Worm (Caenorhabditis elegans) whole organism, L4 larva: ENCODE measurements around the gene ccd-5.
A peak's percentile ranks its signal among the peaks of the same experiment; 100 is the strongest.

Experiments used
- F26F4.8 ChIP-seq: fragments of 200-800 bp; sonication (Bioruptor generic); conservative IDR thresholded peaks from 2 replicates; pipeline ENCODE4 v1.3.6; 2022; ENCODE audit warnings: missing genetic modification characterization, missing compliant biosample characterization
- ceh-20 ChIP-seq: fragments of 200-800 bp; sonication (Bioruptor generic); IDR thresholded peaks from 2 replicates; pipeline ENCODE4 v1.3.6; 2022; ENCODE audit warnings: missing genetic modification reagents, missing genetic modification characterization, missing compliant biosample characterization
- ceh-62 ChIP-seq: sonication (generic microtip); optimal IDR thresholded peaks from 2 replicates; lab custom pipeline; 2017; ENCODE audit warnings: missing biosample characterization, missing genetic modification characterization
- ceh-82 ChIP-seq: sonication (generic microtip); optimal IDR thresholded peaks from 2 replicates; lab custom pipeline; 2017; ENCODE audit warnings: missing biosample characterization, missing genetic modification characterization
- ctbp-1 ChIP-seq: fragments of 200-800 bp; sonication (Bioruptor generic); IDR thresholded peaks from 2 replicates; pipeline ENCODE4 v1.3.6; 2022; ENCODE audit warnings: missing genetic modification reagents, missing genetic modification characterization, missing compliant biosample characterization
- daf-12 ChIP-seq: fragments of 150-350 bp; optimal IDR thresholded peaks from 2 replicates; lab custom pipeline; 2014; ENCODE audit warnings: missing biosample characterization, missing genetic modification reagents, missing genetic modification characterization
- daf-16 ChIP-seq, 3 experiments: sonication (generic microtip); optimal IDR thresholded peaks; 2 replicates each; lab custom pipeline; 2016 to 2017; ENCODE audit warnings: missing genetic modification characterization in 3 of 3, missing genetic modification reagents in 3 of 3, mild to moderate bottlenecking in 2 of 3, missing compliant biosample characterization in 2 of 3, missing biosample characterization in 1 of 3, moderate library complexity in 1 of 3
- dmd-6 ChIP-seq: fragments of 200-800 bp; sonication (Bioruptor generic); IDR thresholded peaks from 2 replicates; pipeline ENCODE4 v1.3.6; 2022; ENCODE audit warnings: missing genetic modification reagents, missing genetic modification characterization, missing compliant biosample characterization
- dpl-1 ChIP-seq: fragments of 150-350 bp; optimal IDR thresholded peaks from 2 replicates; lab custom pipeline; 2014; ENCODE audit warnings: missing biosample characterization, missing genetic modification reagents, missing genetic modification characterization
- egl-43 ChIP-seq: fragments of 200-800 bp; sonication (Bioruptor generic); IDR thresholded peaks from 2 replicates; pipeline ENCODE4 v1.3.6; 2022; ENCODE audit warnings: missing genetic modification reagents, missing genetic modification characterization, missing compliant biosample characterization
- hif-1 ChIP-seq, 2 experiments: sonication (generic microtip); optimal IDR thresholded peaks; 2 replicates each; lab custom pipeline; 2016 to 2017; ENCODE audit warnings: missing compliant biosample characterization in 2 of 2, missing genetic modification characterization in 2 of 2, missing genetic modification reagents in 2 of 2, missing genotype in 2 of 2, mild to moderate bottlenecking in 1 of 2
- hlh-11 ChIP-seq: fragments of 200-800 bp; sonication (Bioruptor generic); optimal IDR thresholded peaks from 2 replicates; lab custom pipeline; 2018; ENCODE audit warnings: mild to moderate bottlenecking, missing genetic modification characterization, missing compliant biosample characterization
- hmg-1.1 ChIP-seq: fragments of 200-800 bp; sonication (Bioruptor generic); IDR thresholded peaks from 2 replicates; pipeline ENCODE4 v1.3.6; 2022; ENCODE audit warnings: missing genetic modification reagents, missing genetic modification characterization, missing compliant biosample characterization
- jun-1 ChIP-seq: fragments of 150-350 bp; optimal IDR thresholded peaks from 2 replicates; lab custom pipeline; 2014; ENCODE audit warnings: missing biosample characterization, missing genetic modification reagents, missing genetic modification characterization
- lin-1 ChIP-seq: fragments of 200-800 bp; sonication (Bioruptor generic); IDR thresholded peaks from 2 replicates; pipeline ENCODE4 v1.3.6; 2022; ENCODE audit warnings: missing genetic modification reagents, missing genetic modification characterization, missing compliant biosample characterization
- lin-15B ChIP-seq: fragments of 150-350 bp; sonication (generic microtip); optimal IDR thresholded peaks from 3 replicates; lab custom pipeline; 2014; ENCODE audit warnings: missing biosample characterization, missing genetic modification characterization
- lin-29 ChIP-seq: fragments of 200-800 bp; sonication (Bioruptor generic); IDR thresholded peaks from 2 replicates; pipeline ENCODE4 v1.3.6; 2022; ENCODE audit warnings: missing genetic modification reagents, missing genetic modification characterization, missing compliant biosample characterization
- lir-3 ChIP-seq: sonication (generic microtip); optimal IDR thresholded peaks from 2 replicates; lab custom pipeline; 2016; ENCODE audit warnings: mild to moderate bottlenecking, missing genetic modification characterization, missing compliant biosample characterization
- madf-9 ChIP-seq: fragments of 200-800 bp; sonication (Bioruptor generic); conservative IDR thresholded peaks from 2 replicates; pipeline ENCODE4 v1.3.6; 2022; ENCODE audit warnings: missing genetic modification reagents, missing genetic modification characterization, missing compliant biosample characterization
- mes-2 ChIP-seq: sonication (generic microtip); optimal IDR thresholded peaks from 2 replicates; lab custom pipeline; 2016; ENCODE audit warnings: missing genotype, mild to moderate bottlenecking, missing genetic modification characterization, missing compliant biosample characterization; ENCODE audit not compliant: poor library complexity, severe bottlenecking
- mxl-2 ChIP-seq: fragments of 200-800 bp; sonication (Bioruptor generic); conservative IDR thresholded peaks from 2 replicates; pipeline ENCODE4 v1.3.6; 2022; ENCODE audit warnings: missing genetic modification reagents, missing genetic modification characterization, missing compliant biosample characterization
- nhr-11 ChIP-seq: fragments of 150-350 bp; optimal IDR thresholded peaks from 2 replicates; lab custom pipeline; 2014; ENCODE audit warnings: missing biosample characterization, missing genetic modification characterization
- nhr-111 ChIP-seq: fragments of 200-800 bp; sonication (Bioruptor generic); optimal IDR thresholded peaks from 2 replicates; lab custom pipeline; 2018; ENCODE audit warnings: mild to moderate bottlenecking, missing genetic modification characterization, missing compliant biosample characterization
- nhr-237 ChIP-seq: sonication (generic microtip); optimal IDR thresholded peaks from 2 replicates; lab custom pipeline; 2017; ENCODE audit warnings: missing biosample characterization, missing genetic modification characterization
- nhr-6 ChIP-seq: fragments of 150-350 bp; optimal IDR thresholded peaks from 2 replicates; lab custom pipeline; 2014; ENCODE audit warnings: missing biosample characterization, missing genetic modification characterization
- nhr-77 ChIP-seq: fragments of 150-350 bp; optimal IDR thresholded peaks from 2 replicates; lab custom pipeline; 2014; ENCODE audit warnings: missing biosample characterization, missing genetic modification characterization
- php-3 ChIP-seq: fragments of 200-800 bp; sonication (Bioruptor generic); IDR thresholded peaks from 2 replicates; pipeline ENCODE4 v1.3.6; 2022; ENCODE audit warnings: missing genetic modification reagents, missing genetic modification characterization, missing compliant biosample characterization
- set-16 ChIP-seq: fragments of 200-800 bp; sonication (Bioruptor generic); IDR thresholded peaks from 2 replicates; pipeline ENCODE4 v1.3.6; 2022; ENCODE audit warnings: missing genetic modification reagents, missing genetic modification characterization, missing compliant biosample characterization
- snpc-4 ChIP-seq: fragments of 150-350 bp; optimal IDR thresholded peaks from 2 replicates; lab custom pipeline; 2014; ENCODE audit warnings: missing biosample characterization, missing genetic modification characterization
- spr-1 ChIP-seq: sonication (generic microtip); optimal IDR thresholded peaks from 2 replicates; lab custom pipeline; 2016; ENCODE audit warnings: mild to moderate bottlenecking, missing genetic modification characterization, missing compliant biosample characterization
- tra-1 ChIP-seq: fragments of 200-800 bp; sonication (Bioruptor generic); IDR thresholded peaks from 2 replicates; pipeline ENCODE4 v1.3.6; 2022; ENCODE audit warnings: missing genetic modification reagents, missing genetic modification characterization, missing compliant biosample characterization
- unc-62 ChIP-seq, 3 experiments: fragments of 150-350 bp in 1 of 3; sonication (generic microtip); optimal IDR thresholded peaks in 2 of 3; peaks in 1 of 3; 1 replicate in 1 of 3; 2 replicates in 2 of 3; lab custom pipeline; 2014 to 2017; ENCODE audit warnings: missing biosample characterization in 3 of 3, missing genetic modification characterization in 3 of 3, missing genetic modification reagents in 3 of 3, missing genotype in 1 of 3
- zfp-2 ChIP-seq: sonication (generic microtip); optimal IDR thresholded peaks from 2 replicates; lab custom pipeline; 2016; ENCODE audit warnings: mild to moderate bottlenecking, missing genetic modification characterization, missing compliant biosample characterization
- zip-2 ChIP-seq: fragments of 150-350 bp; optimal IDR thresholded peaks from 2 replicates; lab custom pipeline; 2014; ENCODE audit warnings: missing biosample characterization, missing genetic modification characterization
- ztf-11 ChIP-seq: fragments of 150-350 bp; optimal IDR thresholded peaks from 2 replicates; lab custom pipeline; 2014; ENCODE audit warnings: missing biosample characterization, missing genetic modification characterization
- ztf-7 ChIP-seq: fragments of 150-350 bp; optimal IDR thresholded peaks from 2 replicates; lab custom pipeline; 2014; ENCODE audit warnings: missing biosample characterization, missing genetic modification characterization

Gene ccd-5

DNA sequence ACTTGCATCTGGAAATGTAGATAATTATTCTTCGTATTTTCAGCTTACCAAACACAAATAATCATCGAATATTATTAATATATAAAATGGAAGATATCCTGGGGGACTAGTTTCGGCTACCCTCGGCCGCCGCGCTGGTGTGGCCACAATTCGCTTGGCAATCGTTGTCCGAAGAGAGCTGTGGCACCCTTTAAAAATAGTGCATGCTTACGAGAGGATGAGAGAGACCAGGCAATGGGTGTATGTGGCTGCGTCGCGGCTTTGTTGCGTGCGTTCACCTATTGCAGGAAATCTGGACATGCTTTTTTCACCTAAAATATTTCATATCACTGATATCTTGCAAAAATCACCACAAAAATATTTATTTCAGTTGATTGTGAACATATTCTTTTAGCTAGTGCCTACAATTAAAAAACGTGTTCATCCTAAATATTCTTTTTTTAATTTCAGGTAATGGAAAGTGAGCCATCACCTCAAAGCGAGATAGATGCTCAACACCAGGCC is at the start of gene ccd-5, which contains the start of gene F52H2.1:
TSS of gene ccd-5 (minus strand) at position 8 of the 504 bp plus-strand sequence.
TSS of gene F52H2.1 (plus strand) at position 454 of the 504 bp plus-strand sequence.
- no peak for TF ChIP-seq nhr-6 (tag; lab: Kevin White, UChicago)
- TF ChIP-seq tra-1 (GFP tag; lab: Robert Waterston, UW), result no peak
- no peak for TF ChIP-seq lir-3 (tag; lab: Kevin White, UChicago)
- no peak for TF ChIP-seq nhr-77
- TF ChIP-seq lin-29, result no peak
- peak in 1 of 2 experiments; percentile 59 for TF ChIP-seq unc-62 (GFP tag; optimal IDR thresholded peaks at IDR 0.05 in 1 of 2; lab: Kevin White, UChicago)
- no peak for TF ChIP-seq unc-62 (tag; optimal IDR thresholded peaks at IDR 0.05; lab: Kevin White, UChicago)
- TF ChIP-seq nhr-237 (tag; lab: Kevin White, UChicago), result no peak
- TF ChIP-seq hmg-1.1 (GFP tag; lab: Robert Waterston, UW), result peak; percentile 42; the same call in 1 of the 2 replicates
- peak; percentile 75 for TF ChIP-seq mes-2 (tag; lab: Kevin White, UChicago)
- TF ChIP-seq ctbp-1 (GFP tag; lab: Robert Waterston, UW), result no peak
- TF ChIP-seq dmd-6 (GFP tag; lab: Robert Waterston, UW), result no peak
- peak in 1 of 2 experiments; percentile 4 for TF ChIP-seq hif-1 (tag; optimal IDR thresholded peaks at IDR 0.05; lab: Kevin White, UChicago)
- no peak for TF ChIP-seq nhr-111
- no peak for TF ChIP-seq daf-12
- no peak for TF ChIP-seq jun-1 (tag; lab: Kevin White, UChicago)
- TF ChIP-seq, all 104 proteins: peak for 4

- TF ChIP-seq hlh-11, result peak; percentile 32
- TF ChIP-seq nhr-11 (tag; lab: Kevin White, UChicago), result peak; percentile 52
- peak in 1 of 2 experiments; percentile 86 for TF ChIP-seq daf-16 (GFP tag; optimal IDR thresholded peaks at IDR 0.05; lab: Kevin White, UChicago)
- no peak for TF ChIP-seq daf-16 (tag; optimal IDR thresholded peaks at IDR 0.05; lab: Kevin White, UChicago)
- no peak for TF ChIP-seq ztf-7
- TF ChIP-seq, all 104 proteins: peak for 3
These were observed 47.8 kb upstream of the ccd-5 start for ce11 chrX:2620280-2620679.

- TF ChIP-seq unc-62 (GFP tag; optimal IDR thresholded peaks at IDR 0.05 in 1 of 2; lab: Kevin White, UChicago) (peak in 1 of 2 experiments; percentile 82), unc-62 (tag; optimal IDR thresholded peaks at IDR 0.05; lab: Kevin White, UChicago) (no peak), php-3 (GFP tag; lab: Robert Waterston, UW) (no peak)
These were observed 43.2 kb upstream of the ccd-5 start, which contains the start of gene T03G6.3 for ce11 chrX:2615626-2616025. T03G6.3 (minus strand) TSS chrX:2615726.

DNA sequence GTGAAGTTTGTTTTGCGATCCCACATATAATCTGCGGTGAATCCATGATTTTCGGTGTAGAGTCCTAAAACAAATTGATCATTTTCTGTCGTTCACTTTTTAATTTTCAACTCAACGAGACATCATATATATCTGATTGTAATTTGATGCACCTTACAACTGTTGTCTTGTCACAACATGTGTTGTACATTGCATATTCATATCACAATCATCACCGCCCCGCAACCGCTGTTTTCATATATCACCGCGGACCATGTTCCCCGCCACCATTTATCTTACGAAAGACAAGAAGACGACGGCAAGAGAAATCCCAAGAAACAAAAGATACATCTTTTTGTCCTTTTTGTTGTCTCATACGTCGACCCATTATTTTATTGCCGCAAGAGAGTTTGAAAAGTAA is 41.7 kb upstream of the ccd-5 start:
- no peak for TF ChIP-seq ceh-62 (tag; lab: Kevin White, UChicago)
- TF ChIP-seq lin-15B (tag; lab: Kevin White, UChicago), result no peak
- TF ChIP-seq lir-3 (tag; lab: Kevin White, UChicago), result no peak
- no peak for TF ChIP-seq dpl-1 (GFP tag; lab: Kevin White, UChicago)
- TF ChIP-seq snpc-4 (tag; lab: Kevin White, UChicago), result no peak
- no peak for TF ChIP-seq zfp-2 (tag; lab: Kevin White, UChicago)
- TF ChIP-seq spr-1, result no peak
- no peak for TF ChIP-seq ceh-82
- no peak for TF ChIP-seq nhr-111
- no peak for TF ChIP-seq ztf-11
- no peak for TF ChIP-seq F26F4.8 (GFP tag; lab: Robert Waterston, UW)
- no peak for TF ChIP-seq lin-1 (GFP tag; lab: Robert Waterston, UW)
- TF ChIP-seq mxl-2 (GFP tag; lab: Robert Waterston, UW), result no peak
- TF ChIP-seq madf-9 (GFP tag; lab: Robert Waterston, UW), result no peak
- no peak for TF ChIP-seq zip-2 (tag; lab: Kevin White, UChicago)
- TF ChIP-seq ceh-20 (GFP tag; lab: Robert Waterston, UW), result no peak
- TF ChIP-seq set-16 (GFP tag; lab: Robert Waterston, UW), result no peak
- no peak for TF ChIP-seq egl-43 (GFP tag; lab: Robert Waterston, UW)
